Fruit fly (Drosophila melanogaster): ENCODE measurements around the gene CG7720.

Gene CG7720

DNA sequence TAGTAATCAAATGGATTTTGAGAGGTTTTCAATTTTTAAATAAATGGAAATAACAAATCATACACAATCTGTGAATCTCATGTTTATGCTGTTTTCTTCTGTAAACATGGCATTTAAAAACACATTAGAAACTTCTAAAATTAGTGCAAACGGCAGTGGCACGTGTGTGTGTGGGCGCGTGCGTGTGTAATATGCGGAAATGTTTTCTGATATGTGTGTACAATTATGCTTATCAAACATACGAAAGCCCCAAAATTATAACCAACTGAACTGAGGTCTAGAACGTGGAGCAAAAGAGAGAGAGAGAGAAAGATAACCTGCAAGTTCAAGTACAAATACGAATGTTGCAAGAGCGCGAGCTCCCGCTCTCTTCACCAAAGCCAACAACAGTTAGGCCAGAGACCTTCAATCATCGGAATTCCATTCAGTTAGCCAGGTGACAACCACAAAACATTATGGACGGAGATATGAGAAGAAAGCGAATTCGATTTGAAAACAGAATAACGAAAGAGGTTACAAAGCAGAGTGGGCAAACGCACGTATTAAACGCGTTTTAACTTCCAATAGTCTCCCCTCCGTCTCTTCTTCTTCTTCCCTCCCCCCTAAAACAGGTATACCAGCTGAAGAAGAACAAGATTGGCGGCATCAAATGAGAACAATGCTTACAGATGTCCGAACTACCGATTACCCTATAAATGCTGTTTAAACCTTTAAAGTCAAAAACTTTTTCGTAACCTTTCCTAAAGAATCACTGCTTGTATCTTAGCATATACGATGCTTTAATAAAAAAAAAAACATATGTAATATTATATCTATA is 53.7 kb downstream of the CG7720 start (continued):
- TF ChIP-seq HLH3B (GFP tag; IDR thresholded peaks at IDR 0.05): peak; percentile 97
- TF ChIP-seq sob (GFP tag; IDR thresholded peaks at IDR 0.05): peak; percentile 97
- TF ChIP-seq crp (GFP tag; optimal IDR thresholded peaks at IDR 0.05): peak in 1 of 2 experiments; percentile 62
- TF ChIP-seq Abd-B (GFP tag; optimal IDR thresholded peaks at IDR 0.05): peak; percentile 95
- peak; percentile 25 for TF ChIP-seq ab (GFP tag; optimal IDR thresholded peaks at IDR 0.05)
- peak; percentile 82 for TF ChIP-seq CG7271 (tag; optimal IDR thresholded peaks at IDR 0.05)
- TF ChIP-seq ro (GFP tag; IDR thresholded peaks at IDR 0.05): peak; percentile 91
- TF ChIP-seq lola (GFP tag; optimal IDR thresholded peaks at IDR 0.05): peak in 1 of 3 experiments; percentile 93
- TF ChIP-seq gt (GFP tag; IDR thresholded peaks at IDR 0.05): peak; percentile 85
- peak; percentile 91 for TF ChIP-seq CG9437 (GFP tag; optimal IDR thresholded peaks at IDR 0.05)
- peak; percentile 94 for TF ChIP-seq CG1602 (GFP tag; optimal IDR thresholded peaks at IDR 0.05)
- peak; percentile 97 for TF ChIP-seq lbe (GFP tag; optimal IDR thresholded peaks at IDR 0.05)
- peak; percentile 95 for TF ChIP-seq CG9215 (GFP tag; IDR thresholded peaks at IDR 0.05)
- TF ChIP-seq Dip2 (GFP tag; IDR thresholded peaks at IDR 0.05): peak; percentile 33; the same call in 1 of the 2 replicates
- peak; percentile 94 for TF ChIP-seq stc (GFP tag; IDR thresholded peaks at IDR 0.05)
- peak; percentile 55 for TF ChIP-seq CG34376 (GFP tag; optimal IDR thresholded peaks at IDR 0.05)
- peak; percentile 96 for TF ChIP-seq CG9727 (GFP tag; optimal IDR thresholded peaks at IDR 0.05)
- TF ChIP-seq Hand (GFP tag; optimal IDR thresholded peaks at IDR 0.05): peak; percentile 90
- peak; percentile 86 for TF ChIP-seq Camta (GFP tag; optimal IDR thresholded peaks at IDR 0.05)
- no peak for TF ChIP-seq sna (GFP tag; IDR thresholded peaks at IDR 0.05; ENCODE audit: partially characterized antibody)
- TF ChIP-seq NC2α (GFP tag; optimal IDR thresholded peaks at IDR 0.05): peak; percentile 20
- TF ChIP-seq CG18619 (GFP tag; optimal IDR thresholded peaks at IDR 0.05): peak; percentile 94
- TF ChIP-seq Fer3 (tag; optimal IDR thresholded peaks at IDR 0.05): peak; percentile 98
- peak; percentile 95 for TF ChIP-seq CG13775 (GFP tag; optimal IDR thresholded peaks at IDR 0.05)
- peak; percentile 76 for TF ChIP-seq CG30020 (tag; optimal IDR thresholded peaks at IDR 0.05)

DNA sequence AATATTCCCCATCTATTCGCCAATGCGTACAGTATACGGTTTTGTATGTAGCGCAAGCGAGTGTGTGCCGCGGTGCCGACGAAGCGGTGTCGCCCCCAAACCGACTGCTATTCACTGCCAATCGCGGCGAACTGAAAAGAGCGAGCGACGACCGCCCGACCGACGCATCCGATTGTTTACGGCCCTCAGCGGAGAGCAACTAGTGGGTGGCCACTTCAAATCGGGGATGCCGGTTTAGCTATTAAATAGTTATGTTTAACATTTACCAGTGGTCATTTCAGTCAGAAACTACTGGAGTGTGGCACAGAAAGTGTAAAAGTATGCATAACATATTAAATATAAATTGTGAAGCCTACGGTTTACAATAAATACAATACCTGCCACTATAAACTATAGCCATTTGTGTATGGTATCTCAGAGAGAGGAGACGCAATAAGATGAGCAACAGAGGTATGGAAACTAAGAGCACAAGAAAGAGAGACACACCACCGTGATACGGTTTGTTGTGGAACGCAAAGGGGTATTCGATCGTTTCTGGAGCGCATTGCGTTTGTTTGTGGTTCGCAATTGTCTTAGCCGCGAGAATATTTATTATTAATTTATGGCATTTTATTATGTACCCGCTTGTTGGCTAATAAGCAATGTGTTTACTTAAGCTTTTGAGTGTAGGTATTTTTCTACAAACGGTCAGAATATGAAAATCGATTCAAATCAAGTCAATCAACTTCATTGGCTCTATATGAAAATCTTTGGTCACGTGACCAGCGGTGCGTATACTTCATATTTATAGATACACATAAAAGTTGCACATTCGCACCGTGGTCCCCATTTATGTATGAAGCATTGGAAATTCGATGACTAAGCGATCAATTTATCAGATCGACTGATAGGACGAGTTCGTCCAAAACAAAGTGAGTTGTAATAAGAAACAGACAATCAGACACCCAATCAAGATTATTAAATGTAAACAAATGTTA is 54.7 kb downstream of the CG7720 start:
- peak; percentile 83 for TF ChIP-seq Med (GFP tag)
- 0 out of 2 replicates have a peak, but pooled peaks have one; percentile 27 for TF ChIP-seq Dref (GFP tag; IDR thresholded peaks at IDR 0.05)
- no peak for TF ChIP-seq oc (tag; optimal IDR thresholded peaks at IDR 0.05)
- TF ChIP-seq ttk (GFP tag; IDR thresholded peaks at IDR 0.05): no peak
- TF ChIP-seq CG15269 (tag; optimal IDR thresholded peaks at IDR 0.05): peak; percentile 33
- TF ChIP-seq CG1529 (GFP tag; optimal IDR thresholded peaks at IDR 0.05): no peak
- peak; percentile 43; the same call in 1 of the 2 replicates for TF ChIP-seq rib (GFP tag; IDR thresholded peaks at IDR 0.05)
- TF ChIP-seq HmgD (GFP tag; optimal IDR thresholded peaks at IDR 0.05): no peak
- TF ChIP-seq Opbp (GFP tag; IDR thresholded peaks at IDR 0.05; ENCODE audit: partially characterized antibody): peak; percentile 46; the same call in 2 of the 3 replicates
- no peak for TF ChIP-seq dysf (GFP tag; IDR thresholded peaks at IDR 0.05)
- peak; percentile 51; the same call in 3 of the 4 replicates for TF ChIP-seq Dll (GFP tag; IDR thresholded peaks at IDR 0.05; ENCODE audit: partially characterized antibody)
- no peak for TF ChIP-seq D19B (GFP tag; optimal IDR thresholded peaks at IDR 0.05)
- no peak for TF ChIP-seq Pdp1 (GFP tag; optimal IDR thresholded peaks at IDR 0.05)
- TF ChIP-seq CG7271 (tag; optimal IDR thresholded peaks at IDR 0.05): no peak
- TF ChIP-seq CG4820 (GFP tag; optimal IDR thresholded peaks at IDR 0.05): no peak
- TF ChIP-seq CG12391 (tag; optimal IDR thresholded peaks at IDR 0.05): no peak
- TF ChIP-seq ERR (GFP tag; optimal IDR thresholded peaks at IDR 0.05): no peak
- TF ChIP-seq croc (GFP tag; conservative IDR thresholded peaks at IDR 0.05): no peak
- TF ChIP-seq kah (GFP tag; optimal IDR thresholded peaks at IDR 0.05): peak; percentile 87
- TF ChIP-seq bsh (GFP tag; optimal IDR thresholded peaks at IDR 0.05): no peak
- TF ChIP-seq CG10979 (tag; optimal IDR thresholded peaks at IDR 0.05): peak; percentile 50
- TF ChIP-seq CG15696 (tag; optimal IDR thresholded peaks at IDR 0.05): no peak

Data from whole organism, embryonic.